Worm (Caenorhabditis elegans) whole organism, L1 larva: Measurements from ENCODE around the gene flor-1.
A peak's percentile ranks its signal among the peaks of the same experiment; 100 is the strongest.

ENCODE experiments used
- C04F5.9 ChIP-seq: sonication (generic microtip); optimal IDR thresholded peaks from 2 replicates; lab custom pipeline; 2016; ENCODE audit warnings: missing genetic modification characterization, missing compliant biosample characterization
- C16A3.4 ChIP-seq: fragments of 150-350 bp; optimal IDR thresholded peaks from 2 replicates; lab custom pipeline; 2014; ENCODE audit warnings: missing biosample characterization, missing genetic modification characterization
- Y116A8C.19 ChIP-seq: sonication (generic microtip); optimal IDR thresholded peaks from 2 replicates; lab custom pipeline; 2016; ENCODE audit warnings: missing compliant biosample characterization, missing genetic modification characterization, borderline replicate concordance
- alr-1 ChIP-seq: fragments of 200-800 bp; sonication (Bioruptor generic); optimal IDR thresholded peaks from 2 replicates; lab custom pipeline; 2018; ENCODE audit warnings: borderline replicate concordance, mild to moderate bottlenecking, missing genetic modification characterization, missing compliant biosample characterization
- ama-1 ChIP-seq: fragments of 150-350 bp; optimal IDR thresholded peaks from 2 replicates; lab custom pipeline; 2014
- ceh-8 ChIP-seq: fragments of 200-800 bp; sonication (Bioruptor generic); optimal IDR thresholded peaks from 2 replicates; lab custom pipeline; 2018; ENCODE audit warnings: mild to moderate bottlenecking, missing genetic modification characterization, moderate library complexity, missing compliant biosample characterization
- ceh-82 ChIP-seq, 3 experiments: fragments of 150-350 bp in 1 of 3; sonication (generic microtip) in 2 of 3; optimal IDR thresholded peaks; 2 replicates each; lab custom pipeline; 2014 to 2017; ENCODE audit warnings: missing biosample characterization in 3 of 3, missing genetic modification characterization in 3 of 3
- ceh-90 ChIP-seq: sonication (generic microtip); optimal IDR thresholded peaks from 2 replicates; lab custom pipeline; 2016; ENCODE audit warnings: missing genetic modification characterization, missing compliant biosample characterization
- ces-1 ChIP-seq: fragments of 150-350 bp; optimal IDR thresholded peaks from 2 replicates; lab custom pipeline; 2014; ENCODE audit warnings: missing biosample characterization, missing genetic modification reagents, missing genetic modification characterization
- dsc-1 ChIP-seq: sonication (generic microtip); optimal IDR thresholded peaks from 2 replicates; lab custom pipeline; 2016; ENCODE audit warnings: mild to moderate bottlenecking, missing genetic modification characterization, missing compliant biosample characterization
- efl-3 ChIP-seq: fragments of 200-800 bp; sonication (Bioruptor generic); optimal IDR thresholded peaks from 2 replicates; lab custom pipeline; 2018; ENCODE audit warnings: mild to moderate bottlenecking, missing genetic modification characterization, missing compliant biosample characterization
- egl-13 ChIP-seq: sonication (generic microtip); optimal IDR thresholded peaks from 2 replicates; lab custom pipeline; 2016; ENCODE audit warnings: missing genotype, missing genetic modification reagents, missing genetic modification characterization, missing compliant biosample characterization
- egl-27 ChIP-seq, 2 experiments: fragments of 150-350 bp in 1 of 2; sonication (generic microtip); optimal IDR thresholded peaks; 3 replicates each; lab custom pipeline; 2017 to 2018; ENCODE audit warnings: missing biosample characterization in 2 of 2, missing genetic modification characterization in 2 of 2, missing genetic modification reagents in 2 of 2
- elt-2 ChIP-seq: sonication (generic microtip); optimal IDR thresholded peaks from 2 replicates; lab custom pipeline; 2016; ENCODE audit warnings: missing genetic modification characterization, mild to moderate bottlenecking, inconsistent platforms, missing compliant biosample characterization, missing genetic modification reagents
- elt-3 ChIP-seq, 6 experiments: fragments of 150-350 bp in 1 of 6; sonication (generic microtip); optimal IDR thresholded peaks; 2 replicates each; lab custom pipeline; 2017 to 2018; ENCODE audit warnings: missing biosample characterization in 6 of 6, missing genetic modification characterization in 6 of 6, inconsistent platforms in 1 of 6
- fkh-10 ChIP-seq: sonication (generic microtip); optimal IDR thresholded peaks from 2 replicates; lab custom pipeline; 2017; ENCODE audit warnings: missing biosample characterization, missing genetic modification reagents, missing genetic modification characterization
- fkh-4 ChIP-seq: sonication (generic microtip); optimal IDR thresholded peaks from 2 replicates; lab custom pipeline; 2016; ENCODE audit warnings: missing compliant biosample characterization, missing genetic modification characterization, borderline replicate concordance
- fos-1 ChIP-seq: fragments of 150-350 bp; optimal IDR thresholded peaks from 2 replicates; lab custom pipeline; 2014; ENCODE audit warnings: missing biosample characterization, missing genetic modification characterization
- grh-1 ChIP-seq: fragments of 200-800 bp; sonication (Bioruptor generic); IDR thresholded peaks from 2 replicates; pipeline ENCODE4 v1.3.6; 2022; ENCODE audit warnings: missing genetic modification reagents, missing genetic modification characterization, missing compliant biosample characterization
- hlh-17 ChIP-seq: fragments of 200-800 bp; sonication (Bioruptor generic); optimal IDR thresholded peaks from 2 replicates; lab custom pipeline; 2018; ENCODE audit warnings: missing genetic modification characterization, mild to moderate bottlenecking, missing compliant biosample characterization, moderate library complexity, borderline replicate concordance
- isw-1 ChIP-seq: fragments of 200-800 bp; sonication (Bioruptor generic); IDR thresholded peaks from 2 replicates; pipeline ENCODE4 v1.3.6; 2022; ENCODE audit warnings: missing genetic modification characterization, missing compliant biosample characterization
- lin-14 ChIP-seq: fragments of 200-800 bp; sonication (Bioruptor generic); optimal IDR thresholded peaks from 2 replicates; lab custom pipeline; 2018; ENCODE audit warnings: mild to moderate bottlenecking, missing genetic modification characterization, moderate library complexity, missing compliant biosample characterization
- lin-39 ChIP-seq: fragments of 150-350 bp; optimal IDR thresholded peaks from 2 replicates; lab custom pipeline; 2014; ENCODE audit warnings: missing biosample characterization, missing genetic modification reagents, missing genetic modification characterization
- lir-3 ChIP-seq: sonication (generic microtip); optimal IDR thresholded peaks from 2 replicates; lab custom pipeline; 2016; ENCODE audit warnings: mild to moderate bottlenecking, missing genetic modification characterization, moderate library complexity, missing compliant biosample characterization; ENCODE audit not compliant: poor library complexity
- lsy-2 ChIP-seq, 2 experiments: fragments of 150-350 bp; optimal IDR thresholded peaks; 2 replicates each; lab custom pipeline; 2014; ENCODE audit warnings: missing biosample characterization in 2 of 2, missing genetic modification characterization in 2 of 2
- mab-9 ChIP-seq: fragments of 200-800 bp; sonication (Bioruptor generic); IDR thresholded peaks from 2 replicates; pipeline ENCODE4 v1.3.6; 2022; ENCODE audit warnings: missing genetic modification reagents, missing genetic modification characterization, missing compliant biosample characterization
- mef-2 ChIP-seq: fragments of 150-350 bp; optimal IDR thresholded peaks from 2 replicates; lab custom pipeline; 2014; ENCODE audit warnings: missing biosample characterization, missing genetic modification characterization
- nhr-11 ChIP-seq: fragments of 150-350 bp; optimal IDR thresholded peaks from 2 replicates; lab custom pipeline; 2014; ENCODE audit warnings: missing biosample characterization, missing genetic modification characterization
- nhr-12 ChIP-seq: sonication (generic microtip); optimal IDR thresholded peaks from 2 replicates; lab custom pipeline; 2017; ENCODE audit warnings: missing biosample characterization, missing genetic modification characterization
- nhr-19 ChIP-seq: fragments of 200-800 bp; sonication (Bioruptor generic); conservative IDR thresholded peaks from 2 replicates; pipeline ENCODE4 v1.3.6; 2022; ENCODE audit warnings: missing genetic modification characterization, missing compliant biosample characterization
- nhr-20 ChIP-seq: sonication (generic microtip); optimal IDR thresholded peaks from 2 replicates; lab custom pipeline; 2016; ENCODE audit warnings: mild to moderate bottlenecking, missing genetic modification characterization, missing compliant biosample characterization
- nhr-237 ChIP-seq: fragments of 150-350 bp; optimal IDR thresholded peaks from 2 replicates; lab custom pipeline; 2014; ENCODE audit warnings: missing biosample characterization, missing genetic modification characterization
- nhr-76 ChIP-seq: sonication (generic microtip); optimal IDR thresholded peaks from 2 replicates; lab custom pipeline; 2017; ENCODE audit warnings: missing biosample characterization, missing genetic modification characterization
- nhr-77 ChIP-seq: fragments of 150-350 bp; optimal IDR thresholded peaks from 2 replicates; lab custom pipeline; 2014; ENCODE audit warnings: missing biosample characterization, missing genetic modification characterization
- nhr-85 ChIP-seq: sonication (generic microtip); peaks from one replicate; lab custom pipeline; 2016; ENCODE audit warnings: missing genetic modification characterization, inconsistent platforms, missing compliant biosample characterization
- nhr-90 ChIP-seq: sonication (generic microtip); optimal IDR thresholded peaks from 2 replicates; lab custom pipeline; 2016; ENCODE audit warnings: mild to moderate bottlenecking, missing genetic modification characterization, missing compliant biosample characterization; ENCODE audit not compliant: poor library complexity
- pag-3 ChIP-seq: sonication (generic microtip); optimal IDR thresholded peaks from 2 replicates; lab custom pipeline; 2017; ENCODE audit warnings: missing genetic modification characterization, mild to moderate bottlenecking, missing compliant biosample characterization, antibody characterized with exemption, borderline replicate concordance; ENCODE audit not compliant: insufficient read depth
- pax-3 ChIP-seq: fragments of 200-800 bp; sonication (Bioruptor generic); optimal IDR thresholded peaks from 2 replicates; lab custom pipeline; 2018; ENCODE audit warnings: mild to moderate bottlenecking, missing genetic modification characterization, moderate library complexity, missing compliant biosample characterization
- rnt-1 ChIP-seq: sonication (generic microtip); optimal IDR thresholded peaks from 2 replicates; lab custom pipeline; 2016; ENCODE audit warnings: mild to moderate bottlenecking, missing genetic modification characterization, moderate library complexity, missing compliant biosample characterization
- snpc-4 ChIP-seq: fragments of 150-350 bp; optimal IDR thresholded peaks from 2 replicates; lab custom pipeline; 2014; ENCODE audit warnings: missing biosample characterization, missing genetic modification characterization
- snu-23 ChIP-seq: sonication (generic microtip); optimal IDR thresholded peaks from 2 replicates; lab custom pipeline; 2016; ENCODE audit warnings: missing genetic modification characterization, missing compliant biosample characterization
- tbx-2 ChIP-seq: sonication (generic microtip); optimal IDR thresholded peaks from 2 replicates; lab custom pipeline; 2016; ENCODE audit warnings: missing genetic modification characterization, missing compliant biosample characterization
- tlp-1 ChIP-seq: fragments of 150-350 bp; optimal IDR thresholded peaks from 2 replicates; lab custom pipeline; 2014; ENCODE audit warnings: missing biosample characterization, missing genetic modification characterization
- unc-130 ChIP-seq: fragments of 150-350 bp; optimal IDR thresholded peaks from 2 replicates; lab custom pipeline; 2017; ENCODE audit warnings: missing biosample characterization, missing genetic modification characterization, inconsistent platforms
- unc-30 ChIP-seq: sonication (generic microtip); optimal IDR thresholded peaks from 2 replicates; lab custom pipeline; 2017; ENCODE audit warnings: missing biosample characterization, missing genetic modification characterization
- unc-86 ChIP-seq: sonication (generic microtip); optimal IDR thresholded peaks from 2 replicates; lab custom pipeline; 2016; ENCODE audit warnings: missing genetic modification characterization, missing compliant biosample characterization
- unc-98 ChIP-seq: fragments of 200-800 bp; sonication (Bioruptor generic); IDR thresholded peaks from 2 replicates; pipeline ENCODE4 v1.3.6; 2022; ENCODE audit warnings: missing genetic modification characterization, missing compliant biosample characterization
- zag-1 ChIP-seq: fragments of 150-350 bp; optimal IDR thresholded peaks from 2 replicates; lab custom pipeline; 2014; ENCODE audit warnings: missing biosample characterization, missing genetic modification characterization

Gene flor-1

ce11 chrV:15087207-15087706, 32.2 kb downstream of the flor-1 start, which contains the start of the genes C01G10.15 and C01G10.6:
C01G10.15 (minus strand) TSS chrV:15087307.
C01G10.6 (plus strand) TSS chrV:15087656.
- peak; percentile 52 for TF ChIP-seq nhr-77 (tag; lab: Kevin White, UChicago)
- peak; percentile 29 for TF ChIP-seq tbx-2 (tag; lab: Kevin White, UChicago)
- TF ChIP-seq egl-13 (tag; lab: Kevin White, UChicago): no peak
- peak; percentile 39 for TF ChIP-seq lin-14 (GFP tag; lab: Kevin White, UChicago)
- no peak for TF ChIP-seq snpc-4 (tag; lab: Kevin White, UChicago)
- no peak for TF ChIP-seq nhr-237 (tag; lab: Kevin White, UChicago)
- no peak for TF ChIP-seq ama-1 (lab: Kevin White, UChicago)
- no peak for TF ChIP-seq rnt-1 (tag; lab: Kevin White, UChicago)
- TF ChIP-seq snu-23 (GFP tag; lab: Kevin White, UChicago): no peak

- TF ChIP-seq lin-14 (GFP tag; lab: Kevin White, UChicago) (peak; percentile 95), unc-130 (tag; lab: Kevin White, UChicago) (peak; percentile 63), lin-39 (peak; percentile 75), dsc-1 (tag; lab: Kevin White, UChicago) (peak; percentile 94), nhr-11 (tag; lab: Kevin White, UChicago) (no peak), egl-13 (tag; lab: Kevin White, UChicago) (no peak), hlh-17 (no peak), fkh-4 (peak; percentile 94), nhr-77 (tag; lab: Kevin White, UChicago) (peak; percentile 80), pag-3 (tag; lab: Kevin White, UChicago) (no peak), grh-1 (GFP tag; lab: Robert Waterston, UW) (peak; percentile 74), ces-1 (GFP tag; lab: Kevin White, UChicago) (no peak), pax-3 (peak; percentile 99), nhr-12 (tag; lab: Kevin White, UChicago) (no peak), nhr-85 (tag; lab: Kevin White, UChicago) (peak; percentile 97), nhr-19 (GFP tag; lab: Robert Waterston, UW) (peak; percentile 87), unc-30 (tag; lab: Kevin White, UChicago) (no peak), elt-3 (tag; optimal IDR thresholded peaks at IDR 0.05; lab: Kevin White, UChicago) (peak in 4 of 6 experiments; percentile 67 to 90 (median 83)), lir-3 (tag; lab: Kevin White, UChicago) (peak; percentile 97), C16A3.4 (tag; lab: Kevin White, UChicago) (peak; percentile 93), elt-2 (tag; lab: Kevin White, UChicago) (peak; percentile 69), mef-2 (tag; lab: Kevin White, UChicago) (no peak), mab-9 (peak; percentile 73), efl-3 (no peak), nhr-237 (tag; lab: Kevin White, UChicago) (peak; percentile 77), snpc-4 (tag; lab: Kevin White, UChicago) (peak; percentile 87), alr-1 (no peak), C04F5.9 (tag; lab: Kevin White, UChicago) (peak; percentile 88), Y116A8C.19 (tag; lab: Kevin White, UChicago) (peak; percentile 69), nhr-76 (tag; lab: Kevin White, UChicago) (no peak), isw-1 (GFP tag; lab: Robert Waterston, UW) (peak; percentile 87), ceh-8 (peak; percentile 58), ceh-90 (peak; percentile 92), nhr-90 (tag; lab: Kevin White, UChicago) (peak; percentile 95), zag-1 (tag; lab: Kevin White, UChicago) (peak; percentile 54), tlp-1 (tag; lab: Kevin White, UChicago) (no peak), ama-1 (lab: Kevin White, UChicago) (peak; percentile 25), ceh-82 (tag; optimal IDR thresholded peaks at IDR 0.05; lab: Kevin White, UChicago) (peak; percentile 83 to 91 (median 87)), fos-1 (peak; percentile 60), fkh-10 (GFP tag; lab: Kevin White, UChicago) (peak; percentile 56), unc-98 (GFP tag; lab: Robert Waterston, UW) (peak; percentile 87), unc-86 (tag; lab: Kevin White, UChicago) (peak; percentile 85), egl-27 (tag; optimal IDR thresholded peaks at IDR 0.05; lab: Kevin White, UChicago) (no peak), nhr-20 (tag; lab: Kevin White, UChicago) (peak; percentile 92), lsy-2 (tag; optimal IDR thresholded peaks at IDR 0.05; lab: Kevin White, UChicago) (peak; percentile 89 to 93)
These were observed 34.0 kb downstream of the flor-1 start, which contains the start of the genes ahsa-1 and C01G10.7 for ce11 chrV:15085335-15085800. ahsa-1 (minus strand) TSS chrV:15085385. C01G10.7 (plus strand) TSS chrV:15085747.
